Worm (Caenorhabditis elegans): ENCODE data around the gene col-14.

ce11 chrIV:7774206-7774605 lies 21.0 kb downstream of the col-14 start, which contains the start of the genes hcf-1 and swd-2.2:
- TF ChIP-seq ztf-11 (tag; optimal IDR thresholded peaks at IDR 0.05) (no peak), unc-39 (tag; optimal IDR thresholded peaks at IDR 0.05) (no peak), unc-62 (GFP tag; optimal IDR thresholded peaks at IDR 0.05) (no peak), mep-1 (tag; optimal IDR thresholded peaks at IDR 0.05) (peak; percentile 40), pha-4 (tag; optimal IDR thresholded peaks at IDR 0.05) (peak; percentile 21), snpc-4 (tag; optimal IDR thresholded peaks at IDR 0.05) (no peak), ham-2 (GFP tag; optimal IDR thresholded peaks at IDR 0.05) (no peak), nhr-28 (tag; optimal IDR thresholded peaks at IDR 0.05) (no peak), ces-1 (GFP tag; optimal IDR thresholded peaks at IDR 0.05) (no peak), elt-1 (tag; optimal IDR thresholded peaks at IDR 0.05; ENCODE audit: borderline replicate concordance, insufficient read depth) (no peak), mab-5 (tag; optimal IDR thresholded peaks at IDR 0.05) (no peak), nhr-2 (tag; optimal IDR thresholded peaks at IDR 0.05) (no peak), nhr-237 (tag; optimal IDR thresholded peaks at IDR 0.05) (peak; percentile 26), sptf-1 (tag; optimal IDR thresholded peaks at IDR 0.05) (no peak)

All from whole organism, mixed stage, embryonic.